Fruit fly (Drosophila melanogaster): ENCODE data around the gene CG31715.

DNA sequence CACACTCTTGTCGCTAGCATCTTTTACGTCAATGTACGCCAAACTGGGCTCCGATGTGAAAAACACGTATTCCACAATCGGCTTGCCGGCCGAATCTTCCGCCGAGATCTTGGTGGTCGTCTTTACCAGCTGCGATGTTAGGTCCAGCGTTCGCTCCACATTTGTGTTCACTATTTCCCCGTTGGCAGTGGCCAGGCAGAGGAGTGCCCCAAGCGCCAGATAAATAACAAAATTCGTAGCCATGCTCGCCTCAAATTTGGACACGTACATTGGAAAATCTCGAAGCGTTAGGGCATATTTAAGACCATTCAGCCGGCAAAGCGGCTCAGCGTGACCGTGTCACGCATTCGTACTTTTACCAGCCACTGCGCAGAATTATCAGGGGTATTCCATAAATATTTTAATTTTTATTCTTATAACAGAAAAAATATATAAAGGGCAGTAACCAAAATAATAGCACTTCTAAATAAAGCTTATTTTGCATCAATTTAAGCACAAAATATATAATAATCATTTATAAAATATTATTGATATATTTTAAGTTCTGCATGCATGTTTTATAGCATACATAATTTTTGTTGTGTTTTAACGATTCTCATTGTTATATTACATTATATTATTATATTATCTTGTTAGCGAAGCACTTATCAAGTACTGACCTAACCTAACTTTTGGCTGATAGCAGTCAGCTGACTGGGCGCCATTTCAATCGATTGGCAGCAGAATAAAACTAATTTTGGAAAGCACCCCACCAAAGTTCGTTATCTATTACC is 34.2 kb downstream of the CG31715 start, which contains the start of the genes CG33303 and dpr19:
- TF ChIP-seq fru (GFP tag; optimal IDR thresholded peaks at IDR 0.05): no peak
- TF ChIP-seq br (GFP tag; optimal IDR thresholded peaks at IDR 0.05): no peak
- TF ChIP-seq CG9705 (GFP tag; optimal IDR thresholded peaks at IDR 0.05): no peak
- TF ChIP-seq CrebA (GFP tag; optimal IDR thresholded peaks at IDR 0.05; ENCODE audit: borderline replicate concordance): no peak

All from whole organism, wandering third instar larva.